Fruit fly (Drosophila melanogaster) whole organism, embryonic: ENCODE results near the gene CG14000.

ENCODE experiments used
- Adf1 ChIP-seq: fragments of 200-800 bp; sonication (Bioruptor generic); IDR thresholded peaks from 2 replicates; pipeline ENCODE4 v1.3.6; 2022; ENCODE audit warnings: missing biosample characterization, missing genetic modification characterization
- C15 ChIP-seq: fragments of 200-800 bp; sonication (Bioruptor generic); IDR thresholded peaks from 3 replicates; pipeline ENCODE4 v1.3.6; 2022; ENCODE audit warnings: missing biosample characterization, missing genetic modification characterization
- CG12071 ChIP-seq: fragments of 200-800 bp; sonication (Bioruptor generic); optimal IDR thresholded peaks from 3 replicates; lab custom pipeline; 2018; ENCODE audit warnings: missing biosample characterization, mild to moderate bottlenecking, missing genetic modification characterization
- CG1233 ChIP-seq: fragments of 200-800 bp; sonication (Bioruptor generic); optimal IDR thresholded peaks from 4 replicates; lab custom pipeline; 2018; ENCODE audit warnings: missing biosample characterization, mild to moderate bottlenecking, missing genetic modification characterization
- CG13287 ChIP-seq: fragments of 200-800 bp; sonication (Bioruptor generic); IDR thresholded peaks from 2 replicates; pipeline ENCODE4 v1.3.6; 2022; ENCODE audit warnings: missing biosample characterization, missing genetic modification characterization; ENCODE audit not compliant: partially characterized antibody
- CG1529 ChIP-seq: fragments of 200-800 bp; sonication (Bioruptor generic); optimal IDR thresholded peaks from 3 replicates; lab custom pipeline; 2018; ENCODE audit warnings: missing biosample characterization, missing genetic modification characterization
- CG15479 ChIP-seq: fragments of 200-800 bp; sonication (Bioruptor generic); optimal IDR thresholded peaks from 3 replicates; lab custom pipeline; 2019; ENCODE audit warnings: missing biosample characterization, mild to moderate bottlenecking, missing genetic modification characterization, moderate library complexity
- CG15601 ChIP-seq: fragments of 200-800 bp; sonication (Bioruptor generic); optimal IDR thresholded peaks from 3 replicates; lab custom pipeline; 2019; ENCODE audit warnings: missing biosample characterization, mild to moderate bottlenecking, missing genetic modification characterization, moderate library complexity
- CG1603 ChIP-seq: fragments of 200-800 bp; sonication (Bioruptor generic); optimal IDR thresholded peaks from 2 replicates; lab custom pipeline; 2019; ENCODE audit warnings: missing biosample characterization, mild to moderate bottlenecking, missing genetic modification characterization, moderate library complexity
- CG1647 ChIP-seq: fragments of 200-800 bp; sonication (Bioruptor generic); optimal IDR thresholded peaks from 3 replicates; lab custom pipeline; 2016; ENCODE audit warnings: missing biosample characterization, missing genetic modification characterization
- CG16863 ChIP-seq: fragments of 200-800 bp; sonication (Bioruptor generic); optimal IDR thresholded peaks from 3 replicates; lab custom pipeline; 2016; ENCODE audit warnings: missing biosample characterization, missing genetic modification characterization
- CG1792 ChIP-seq: fragments of 200-800 bp; sonication (Bioruptor generic); optimal IDR thresholded peaks from 2 replicates; lab custom pipeline; 2016; ENCODE audit warnings: missing biosample characterization, missing genetic modification characterization
- CG2129 ChIP-seq: fragments of 200-800 bp; sonication (Bioruptor generic); IDR thresholded peaks from 2 replicates; pipeline ENCODE4 v1.3.6; 2022; ENCODE audit warnings: missing biosample characterization, missing genetic modification characterization; ENCODE audit not compliant: partially characterized antibody
- CG2712 ChIP-seq: fragments of 200-800 bp; optimal IDR thresholded peaks from 3 replicates; lab custom pipeline; 2019; ENCODE audit warnings: missing biosample characterization, mild to moderate bottlenecking, missing genetic modification characterization, moderate library complexity
- CG2875 ChIP-seq: fragments of 200-800 bp; sonication (Bioruptor generic); optimal IDR thresholded peaks from 2 replicates; lab custom pipeline; 2017; ENCODE audit warnings: missing biosample characterization, mild to moderate bottlenecking, missing genetic modification characterization, missing genetic modification reagents
- CG43689 ChIP-seq: fragments of 200-800 bp; sonication (Bioruptor generic); IDR thresholded peaks from 2 replicates; pipeline ENCODE4 v1.3.6; 2022; ENCODE audit warnings: missing biosample characterization, missing genetic modification characterization
- CG5245 ChIP-seq: fragments of 200-800 bp; sonication (Bioruptor generic); optimal IDR thresholded peaks from 3 replicates; lab custom pipeline; 2016; ENCODE audit warnings: missing biosample characterization, missing genetic modification characterization
- CG6791 ChIP-seq: fragments of 200-800 bp; sonication (Bioruptor generic); IDR thresholded peaks from 3 replicates; pipeline ENCODE4 v1.3.6; 2022; ENCODE audit warnings: missing biosample characterization, missing genetic modification characterization; ENCODE audit not compliant: partially characterized antibody
- CG7372 ChIP-seq: fragments of 200-800 bp; sonication (Bioruptor generic); IDR thresholded peaks from 2 replicates; pipeline ENCODE4 v1.3.6; 2022; ENCODE audit warnings: missing biosample characterization, missing genetic modification characterization
- CG8944 ChIP-seq: fragments of 200-800 bp; sonication (Bioruptor generic); optimal IDR thresholded peaks from 3 replicates; lab custom pipeline; 2016; ENCODE audit warnings: missing biosample characterization, missing genetic modification characterization
- CTCF ChIP-seq: fragments of 200-800 bp; sonication (Bioruptor generic); optimal IDR thresholded peaks from 2 replicates; lab custom pipeline; 2017; ENCODE audit warnings: missing biosample characterization, mild to moderate bottlenecking, missing genetic modification characterization, moderate library complexity
- Dad ChIP-seq: fragments of 200-800 bp; sonication (Bioruptor generic); optimal IDR thresholded peaks from 3 replicates; lab custom pipeline; 2016; ENCODE audit warnings: missing biosample characterization, missing genetic modification characterization
- Dbx ChIP-seq: fragments of 200-800 bp; sonication (Bioruptor generic); IDR thresholded peaks from 3 replicates; pipeline ENCODE4 v1.3.6; 2022; ENCODE audit warnings: missing biosample characterization, missing genetic modification characterization
- Deaf1 ChIP-seq: fragments of 200-800 bp; optimal IDR thresholded peaks from 3 replicates; lab custom pipeline; 2019; ENCODE audit warnings: missing biosample characterization, mild to moderate bottlenecking, missing genetic modification characterization, moderate library complexity
- HHEX ChIP-seq: fragments of 200-800 bp; sonication (Bioruptor generic); optimal IDR thresholded peaks from 3 replicates; lab custom pipeline; 2017; ENCODE audit warnings: missing biosample characterization, mild to moderate bottlenecking, missing genetic modification characterization, missing genetic modification reagents
- Kr ChIP-seq: fragments of 200-800 bp; sonication (Bioruptor generic); optimal IDR thresholded peaks from 2 replicates; lab custom pipeline; 2017; ENCODE audit warnings: missing biosample characterization, mild to moderate bottlenecking, missing genetic modification characterization
- Mes4 ChIP-seq: fragments of 200-800 bp; sonication (Bioruptor generic); optimal IDR thresholded peaks from 2 replicates; lab custom pipeline; 2016; ENCODE audit warnings: missing biosample characterization, missing genetic modification characterization
- Ptx1 ChIP-seq: fragments of 200-800 bp; sonication (Bioruptor generic); IDR thresholded peaks from 2 replicates; pipeline ENCODE4 v1.3.6; 2022; ENCODE audit warnings: missing biosample characterization, missing genetic modification characterization
- Ravus ChIP-seq: fragments of 200-800 bp; sonication (Bioruptor generic); IDR thresholded peaks from 2 replicates; pipeline ENCODE4 v1.3.6; 2022; ENCODE audit warnings: missing biosample characterization, missing genetic modification characterization
- Sin3A ChIP-seq: fragments of >200 bp; optimal IDR thresholded peaks from 2 replicates; lab custom pipeline; 2018
- Ssrp ChIP-seq: fragments of 200-800 bp; sonication (Bioruptor generic); optimal IDR thresholded peaks from 2 replicates; lab custom pipeline; 2018; ENCODE audit warnings: missing biosample characterization, mild to moderate bottlenecking, missing genetic modification characterization, moderate library complexity
- ci ChIP-seq: fragments of 200-800 bp; sonication (Bioruptor generic); IDR thresholded peaks from 3 replicates; pipeline ENCODE4 v1.3.6; 2022; ENCODE audit warnings: missing biosample characterization, missing genetic modification characterization
- cwo ChIP-seq: fragments of 200-800 bp; sonication (Bioruptor generic); optimal IDR thresholded peaks from 3 replicates; lab custom pipeline; 2017; ENCODE audit warnings: missing biosample characterization, missing genetic modification characterization, mild to moderate bottlenecking, moderate library complexity, missing genetic modification reagents
- dmrt11E ChIP-seq: fragments of 200-800 bp; sonication (Bioruptor generic); optimal IDR thresholded peaks from 3 replicates; lab custom pipeline; 2018; ENCODE audit warnings: missing biosample characterization, mild to moderate bottlenecking, missing genetic modification characterization, moderate library complexity
- dysf ChIP-seq: fragments of 200-800 bp; sonication (Bioruptor generic); IDR thresholded peaks from 3 replicates; pipeline ENCODE4 v1.3.6; 2022; ENCODE audit warnings: missing biosample characterization, missing genetic modification characterization
- ems ChIP-seq: fragments of 200-800 bp; sonication (Bioruptor generic); optimal IDR thresholded peaks from 3 replicates; lab custom pipeline; 2016; ENCODE audit warnings: missing biosample characterization, missing genetic modification characterization
- gfzf ChIP-seq: fragments of 200-800 bp; sonication (Bioruptor generic); optimal IDR thresholded peaks from 2 replicates; lab custom pipeline; 2016; ENCODE audit warnings: missing biosample characterization, mild to moderate bottlenecking, missing genetic modification characterization, moderate library complexity
- gro ChIP-seq: fragments of 200-800 bp; sonication (Bioruptor generic); optimal IDR thresholded peaks from 2 replicates; lab custom pipeline; 2016; ENCODE audit warnings: missing biosample characterization, missing genetic modification characterization
- gt ChIP-seq: fragments of 200-800 bp; sonication (Bioruptor generic); IDR thresholded peaks from 2 replicates; pipeline ENCODE4 v1.3.6; 2022; ENCODE audit warnings: missing biosample characterization, missing genetic modification characterization
- hb ChIP-seq: fragments of 200-800 bp; sonication (Bioruptor generic); IDR thresholded peaks from 3 replicates; pipeline ENCODE4 v1.3.6; 2022; ENCODE audit warnings: missing biosample characterization, missing genetic modification characterization; ENCODE audit not compliant: partially characterized antibody
- hth ChIP-seq: fragments of >200 bp; optimal IDR thresholded peaks from 2 replicates; lab custom pipeline; 2017; ENCODE audit warnings: inconsistent platforms
- kah ChIP-seq: fragments of 200-800 bp; sonication (Bioruptor generic); optimal IDR thresholded peaks from 2 replicates; lab custom pipeline; 2018; ENCODE audit warnings: missing biosample characterization, mild to moderate bottlenecking, missing genetic modification characterization
- nerfin-2 ChIP-seq: fragments of 200-800 bp; sonication (Bioruptor generic); IDR thresholded peaks from 2 replicates; pipeline ENCODE4 v1.3.6; 2022; ENCODE audit warnings: missing biosample characterization, missing genetic modification characterization; ENCODE audit not compliant: partially characterized antibody
- org-1 ChIP-seq: fragments of 200-800 bp; sonication (Bioruptor generic); optimal IDR thresholded peaks from 2 replicates; lab custom pipeline; 2017; ENCODE audit warnings: missing biosample characterization, missing genetic modification characterization
- p53 ChIP-seq: fragments of 200-800 bp; sonication (Bioruptor generic); optimal IDR thresholded peaks from 2 replicates; lab custom pipeline; 2016; ENCODE audit warnings: missing biosample characterization, missing genetic modification characterization
- sc ChIP-seq, 3 experiments: fragments of >200 bp in 2 of 3; fragments of 200-800 bp in 1 of 3; sonication (Bioruptor generic) in 1 of 3; optimal IDR thresholded peaks; 2 replicates in 2 of 3; 3 replicates in 1 of 3; lab custom pipeline; 2017; ENCODE audit warnings: mild to moderate bottlenecking in 1 of 3, missing biosample characterization in 1 of 3, missing genetic modification characterization in 1 of 3, missing genetic modification reagents in 1 of 3
- sim ChIP-seq: fragments of 200-800 bp; sonication (Bioruptor generic); IDR thresholded peaks from 2 replicates; pipeline ENCODE4 v1.3.6; 2022; ENCODE audit warnings: missing biosample characterization, missing genetic modification characterization
- zf30C ChIP-seq: fragments of 200-800 bp; sonication (Bioruptor generic); optimal IDR thresholded peaks from 3 replicates; lab custom pipeline; 2018; ENCODE audit warnings: missing biosample characterization, mild to moderate bottlenecking, missing genetic modification characterization

The CG14000 gene

dm6 chr2L:5906893-5907850 lies 2.9 kb downstream of the CG14000 start, which contains the start of gene bchs (continued):
- TF ChIP-seq hth (lab: Kevin White, UChicago) (no peak), gt (GFP tag; lab: Robert Waterston, UW) (no peak), CG13287 (GFP tag; lab: Robert Waterston, UW) (peak; percentile 39), ci (GFP tag; lab: Robert Waterston, UW) (peak; percentile 97), CG2712 (no peak), ems (GFP tag; lab: Kevin White, UChicago) (peak; percentile 62), zf30C (GFP tag; lab: Kevin White, UChicago) (peak; percentile 41), Ptx1 (GFP tag; lab: Robert Waterston, UW) (0 out of 2 replicates have a peak, but pooled peaks have one; percentile 23), CG43689 (GFP tag; lab: Robert Waterston, UW) (peak; percentile 49; the same call in 1 of the 2 replicates), gfzf (GFP tag; lab: Kevin White, UChicago) (no peak), CG1647 (peak; percentile 73), CG1529 (GFP tag; lab: Kevin White, UChicago) (peak; percentile 93), Mes4 (peak; percentile 88), kah (GFP tag; lab: Kevin White, UChicago) (peak; percentile 95), sim (peak; percentile 92), Kr (GFP tag; lab: Kevin White, UChicago) (peak; percentile 88), CG1233 (GFP tag; lab: Kevin White, UChicago) (peak; percentile 93), CG8944 (GFP tag; lab: Kevin White, UChicago) (peak; percentile 70), CG1603 (tag; lab: Kevin White, UChicago) (peak; percentile 63), Dad (GFP tag; lab: Kevin White, UChicago) (peak; percentile 73), CG7372 (GFP tag; lab: Robert Waterston, UW) (0 out of 2 replicates have a peak, but pooled peaks have one; percentile 19), CG1792 (GFP tag; lab: Kevin White, UChicago) (peak; percentile 91), Deaf1 (peak; percentile 65), Adf1 (GFP tag; lab: Robert Waterston, UW) (peak; percentile 76), CG16863 (peak; percentile 85), CTCF (GFP tag; lab: Kevin White, UChicago) (peak; percentile 60), CG6791 (GFP tag; lab: Robert Waterston, UW) (peak; percentile 38; the same call in 1 of the 3 replicates), CG15601 (tag; lab: Kevin White, UChicago) (peak; percentile 97), dysf (GFP tag; lab: Robert Waterston, UW) (peak; percentile 57; the same call in 1 of the 3 replicates), sc (optimal IDR thresholded peaks at IDR 0.05; lab: Kevin White, UChicago) (no peak), sc (GFP tag; optimal IDR thresholded peaks at IDR 0.05; lab: Kevin White, UChicago) (peak; percentile 88), CG15479 (peak; percentile 87), Ssrp (no peak), hb (GFP tag; lab: Robert Waterston, UW) (no peak), CG12071 (peak; percentile 97), nerfin-2 (GFP tag; lab: Robert Waterston, UW) (no peak), Sin3A (lab: Kevin White, UChicago) (peak; percentile 50), Ravus (GFP tag; lab: Robert Waterston, UW) (no peak; the same call in 1 of the 2 replicates), gro (no peak), CG2875 (peak; percentile 99), org-1 (GFP tag; lab: Kevin White, UChicago) (peak; percentile 96), CG5245 (GFP tag; lab: Kevin White, UChicago) (peak; percentile 75), p53 (GFP tag; lab: Kevin White, UChicago) (peak; percentile 70), dmrt11E (peak; percentile 77), Dbx (GFP tag; lab: Robert Waterston, UW) (peak; percentile 76; the same call in 2 of the 3 replicates), HHEX (GFP tag; lab: Kevin White, UChicago) (peak; percentile 95), C15 (GFP tag; lab: Robert Waterston, UW) (peak; percentile 57; the same call in 1 of the 3 replicates), CG2129 (no peak), cwo (peak; percentile 86)
